Worm (Caenorhabditis elegans) whole organism, L1 larva: ENCODE measurements around the gene F20E11.17.

Source experiments
- aha-1 ChIP-seq: fragments of 150-350 bp; optimal IDR thresholded peaks from 2 replicates; lab custom pipeline; 2014; ENCODE audit warnings: missing biosample characterization, missing genetic modification characterization
- jun-1 ChIP-seq: fragments of 150-350 bp; optimal IDR thresholded peaks from 2 replicates; lab custom pipeline; 2014; ENCODE audit warnings: missing biosample characterization, missing genetic modification reagents, missing genetic modification characterization
- unc-130 ChIP-seq: fragments of 150-350 bp; optimal IDR thresholded peaks from 2 replicates; lab custom pipeline; 2017; ENCODE audit warnings: missing biosample characterization, missing genetic modification characterization, inconsistent platforms

DNA sequence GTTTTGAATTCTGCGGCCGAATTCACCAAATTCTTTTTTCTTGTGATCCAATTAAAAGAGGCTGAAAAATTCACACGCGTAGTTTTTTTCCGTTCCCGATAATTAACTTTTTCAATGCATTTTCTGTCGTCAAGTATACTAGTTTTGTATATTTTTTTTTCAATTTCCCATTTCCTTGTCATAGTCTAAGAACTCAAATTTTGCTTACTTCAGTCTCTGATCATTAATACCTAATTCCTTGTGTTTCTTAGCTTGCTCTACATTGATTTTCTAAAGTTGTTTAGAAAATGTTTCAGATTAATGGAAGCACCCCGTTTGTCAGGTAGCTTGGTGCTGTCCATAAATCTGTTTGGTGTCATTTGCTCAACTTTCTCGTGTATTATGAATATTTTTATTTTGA lies 38.2 kb downstream of the F20E11.17 start, which contains the start of gene srbc-27:
- TF ChIP-seq aha-1 (tag; lab: Kevin White, UChicago) (no peak), unc-130 (tag; lab: Kevin White, UChicago) (no peak), jun-1 (no peak)
